Worm (Caenorhabditis elegans): ENCODE measurements around the gene H14A12.3.

DNA sequence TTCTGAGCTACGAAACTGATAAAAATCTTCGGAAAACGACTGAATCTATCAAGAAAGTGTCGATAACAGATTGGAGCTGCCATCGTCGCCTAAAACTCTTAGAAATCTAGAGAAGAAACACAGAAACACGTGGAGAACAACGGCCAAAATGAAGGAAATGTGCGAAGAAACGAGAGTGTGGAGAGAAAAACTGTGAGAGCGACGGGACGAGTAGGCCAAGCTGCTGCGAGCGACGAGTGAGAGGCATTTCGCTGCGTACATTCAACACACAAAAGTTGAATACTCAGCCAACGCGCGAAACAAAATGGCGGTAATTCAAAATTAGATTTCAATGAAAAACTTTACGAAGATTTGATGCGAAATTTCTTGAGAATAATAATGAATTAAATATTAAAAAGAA lies 34.7 kb downstream of the H14A12.3 start:
- TF ChIP-seq ceh-9 (tag; optimal IDR thresholded peaks at IDR 0.05), result no peak
- no peak for TF ChIP-seq che-1 (tag; optimal IDR thresholded peaks at IDR 0.05)
- TF ChIP-seq odd-2 (tag; optimal IDR thresholded peaks at IDR 0.05), result no peak
- no peak for TF ChIP-seq nhr-11 (tag; optimal IDR thresholded peaks at IDR 0.05)
- TF ChIP-seq fkh-10 (GFP tag; optimal IDR thresholded peaks at IDR 0.05), result no peak
- TF ChIP-seq K09A11.1 (tag; optimal IDR thresholded peaks at IDR 0.05; ENCODE audit: insufficient read depth), result no peak
- TF ChIP-seq tbx-2 (tag; optimal IDR thresholded peaks at IDR 0.05), result peak; percentile 65
- TF ChIP-seq pros-1 (tag; optimal IDR thresholded peaks at IDR 0.05), result no peak

Measured in whole organism, late embryonic.